Fruit fly (Drosophila melanogaster) whole organism, embryonic: Measurements from ENCODE around the gene CG32137.
A peak's percentile ranks its signal among the peaks of the same experiment; 100 is the strongest.

Source experiments
- CG10543 ChIP-seq: fragments of 200-800 bp; sonication (Bioruptor generic); optimal IDR thresholded peaks from 3 replicates; lab custom pipeline; 2017; ENCODE audit warnings: missing biosample characterization, mild to moderate bottlenecking, missing genetic modification characterization, moderate library complexity
- CG10654 ChIP-seq: fragments of 200-800 bp; sonication (Bioruptor generic); optimal IDR thresholded peaks from 2 replicates; lab custom pipeline; 2016; ENCODE audit warnings: missing biosample characterization, missing genetic modification characterization
- CG10959 ChIP-seq: fragments of 200-800 bp; sonication (Bioruptor generic); IDR thresholded peaks from 2 replicates; pipeline ENCODE4 v1.3.6; 2022; ENCODE audit warnings: missing biosample characterization, missing genetic modification characterization
- CG11695 ChIP-seq: fragments of 200-800 bp; sonication (Bioruptor generic); IDR thresholded peaks from 3 replicates; pipeline ENCODE4 v1.3.6; 2022; ENCODE audit warnings: missing biosample characterization, missing genetic modification characterization
- CG12659 ChIP-seq: fragments of 200-800 bp; sonication (Bioruptor generic); optimal IDR thresholded peaks from 3 replicates; lab custom pipeline; 2017; ENCODE audit warnings: mild to moderate bottlenecking, missing biosample characterization, missing genetic modification reagents, missing genetic modification characterization
- CG14050 ChIP-seq: fragments of 200-800 bp; sonication (Bioruptor generic); IDR thresholded peaks from 3 replicates; pipeline ENCODE4 v1.3.6; 2022; ENCODE audit warnings: missing biosample characterization, missing genetic modification characterization
- CG14710 ChIP-seq: fragments of 200-800 bp; sonication (Bioruptor generic); optimal IDR thresholded peaks from 3 replicates; lab custom pipeline; 2019; ENCODE audit warnings: missing biosample characterization, mild to moderate bottlenecking, missing genetic modification characterization, moderate library complexity
- CG15073 ChIP-seq: fragments of 200-800 bp; sonication (Bioruptor generic); optimal IDR thresholded peaks from 2 replicates; lab custom pipeline; 2016; ENCODE audit warnings: missing biosample characterization, missing genetic modification characterization
- CG16779 ChIP-seq: fragments of 200-800 bp; sonication (Bioruptor generic); IDR thresholded peaks from 2 replicates; pipeline ENCODE4 v1.3.6; 2022; ENCODE audit warnings: missing biosample characterization, missing genetic modification characterization
- CG17612 ChIP-seq: fragments of 200-800 bp; sonication (Bioruptor generic); IDR thresholded peaks from 2 replicates; pipeline ENCODE4 v1.3.6; 2022; ENCODE audit warnings: missing biosample characterization, missing genetic modification characterization
- CG2875 ChIP-seq: fragments of 200-800 bp; sonication (Bioruptor generic); optimal IDR thresholded peaks from 2 replicates; lab custom pipeline; 2017; ENCODE audit warnings: missing biosample characterization, mild to moderate bottlenecking, missing genetic modification characterization, missing genetic modification reagents
- CG30403 ChIP-seq: fragments of 200-800 bp; sonication (Bioruptor generic); optimal IDR thresholded peaks from 3 replicates; lab custom pipeline; 2016; ENCODE audit warnings: missing biosample characterization, missing genetic modification characterization
- CG3065 ChIP-seq: fragments of 200-800 bp; sonication (Bioruptor generic); optimal IDR thresholded peaks from 2 replicates; lab custom pipeline; 2016; ENCODE audit warnings: missing biosample characterization, missing genetic modification characterization
- CG32772 ChIP-seq: fragments of 200-800 bp; sonication (Bioruptor generic); IDR thresholded peaks from 2 replicates; pipeline ENCODE4 v1.3.6; 2022; ENCODE audit warnings: missing biosample characterization, missing genetic modification characterization
- CG4282 ChIP-seq: fragments of 200-800 bp; sonication (Bioruptor generic); optimal IDR thresholded peaks from 2 replicates; lab custom pipeline; 2016; ENCODE audit warnings: missing biosample characterization, missing genetic modification characterization
- CG43689 ChIP-seq: fragments of 200-800 bp; sonication (Bioruptor generic); IDR thresholded peaks from 2 replicates; pipeline ENCODE4 v1.3.6; 2022; ENCODE audit warnings: missing biosample characterization, missing genetic modification characterization
- CG4617 ChIP-seq: fragments of 200-800 bp; sonication (Bioruptor generic); optimal IDR thresholded peaks from 3 replicates; lab custom pipeline; 2016; ENCODE audit warnings: missing biosample characterization, missing genetic modification characterization, borderline replicate concordance
- CG4820 ChIP-seq: fragments of 200-800 bp; sonication (Bioruptor generic); optimal IDR thresholded peaks from 3 replicates; lab custom pipeline; 2016; ENCODE audit warnings: missing biosample characterization, missing genetic modification characterization
- CG5245 ChIP-seq: fragments of 200-800 bp; sonication (Bioruptor generic); optimal IDR thresholded peaks from 3 replicates; lab custom pipeline; 2016; ENCODE audit warnings: missing biosample characterization, missing genetic modification characterization
- CG9437 ChIP-seq: fragments of 200-800 bp; sonication (Bioruptor generic); optimal IDR thresholded peaks from 2 replicates; lab custom pipeline; 2018; ENCODE audit warnings: missing biosample characterization, mild to moderate bottlenecking, missing genetic modification characterization
- CrebB ChIP-seq: fragments of 200-800 bp; sonication (Bioruptor generic); optimal IDR thresholded peaks from 3 replicates; lab custom pipeline; 2018; ENCODE audit warnings: missing biosample characterization, mild to moderate bottlenecking, missing genetic modification characterization
- Dip3 ChIP-seq: fragments of 200-800 bp; sonication (Bioruptor generic); optimal IDR thresholded peaks from 3 replicates; lab custom pipeline; 2016; ENCODE audit warnings: missing biosample characterization, missing genetic modification characterization
- Gug ChIP-seq: fragments of 200-800 bp; sonication (Bioruptor generic); IDR thresholded peaks from 4 replicates; pipeline ENCODE4 v1.3.6; 2022; ENCODE audit warnings: missing biosample characterization, missing genetic modification characterization
- HLHmδ ChIP-seq: fragments of 200-800 bp; sonication (Bioruptor generic); optimal IDR thresholded peaks from 2 replicates; lab custom pipeline; 2018; ENCODE audit warnings: missing biosample characterization, mild to moderate bottlenecking, missing genetic modification characterization, moderate library complexity
- Hsf ChIP-seq: fragments of 200-800 bp; sonication (Bioruptor generic); optimal IDR thresholded peaks from 3 replicates; lab custom pipeline; 2016; ENCODE audit warnings: missing biosample characterization, missing genetic modification characterization
- Myb ChIP-seq: fragments of 200-800 bp; sonication (Bioruptor generic); optimal IDR thresholded peaks from 2 replicates; lab custom pipeline; 2016; ENCODE audit warnings: missing biosample characterization, missing genetic modification characterization
- Neu2 ChIP-seq: fragments of 200-800 bp; sonication (Bioruptor generic); optimal IDR thresholded peaks from 3 replicates; lab custom pipeline; 2016; ENCODE audit warnings: missing biosample characterization, missing genetic modification characterization, borderline replicate concordance
- Sry-δ ChIP-seq: fragments of 200-800 bp; sonication (Bioruptor generic); optimal IDR thresholded peaks from 2 replicates; lab custom pipeline; 2016; ENCODE audit warnings: missing biosample characterization, missing genetic modification characterization
- Vsx1 ChIP-seq: fragments of 200-800 bp; sonication (Bioruptor generic); optimal IDR thresholded peaks from 2 replicates; lab custom pipeline; 2017; ENCODE audit warnings: missing biosample characterization, mild to moderate bottlenecking, missing genetic modification characterization, missing genetic modification reagents
- ac ChIP-seq: fragments of 200-800 bp; sonication (Bioruptor generic); optimal IDR thresholded peaks from 3 replicates; lab custom pipeline; 2017; ENCODE audit warnings: missing biosample characterization, mild to moderate bottlenecking, missing genetic modification characterization
- cas ChIP-seq: fragments of 200-800 bp; sonication (Bioruptor generic); IDR thresholded peaks from 2 replicates; pipeline ENCODE4 v1.3.6; 2022; ENCODE audit warnings: missing biosample characterization, missing genetic modification characterization
- cato ChIP-seq: fragments of 200-800 bp; sonication (Bioruptor generic); optimal IDR thresholded peaks from 2 replicates; lab custom pipeline; 2016; ENCODE audit warnings: missing biosample characterization, missing genetic modification characterization, borderline replicate concordance
- dmrt99B ChIP-seq: fragments of 200-800 bp; sonication (Bioruptor generic); optimal IDR thresholded peaks from 2 replicates; lab custom pipeline; 2018; ENCODE audit warnings: missing biosample characterization, mild to moderate bottlenecking, missing genetic modification characterization, moderate library complexity
- eyg ChIP-seq: fragments of 200-800 bp; sonication (Bioruptor generic); optimal IDR thresholded peaks from 3 replicates; lab custom pipeline; 2016; ENCODE audit warnings: missing biosample characterization, missing genetic modification characterization
- fd64A ChIP-seq: fragments of 200-800 bp; sonication (Bioruptor generic); optimal IDR thresholded peaks from 3 replicates; lab custom pipeline; 2018; ENCODE audit warnings: missing biosample characterization, mild to moderate bottlenecking, missing genetic modification characterization
- fru ChIP-seq: fragments of >200 bp; optimal IDR thresholded peaks from 2 replicates; lab custom pipeline; 2017
- ftz-f1 ChIP-seq: fragments of 200-800 bp; sonication (Bioruptor generic); optimal IDR thresholded peaks from 2 replicates; lab custom pipeline; 2016; ENCODE audit warnings: missing biosample characterization, missing genetic modification characterization
- grn ChIP-seq: fragments of 200-800 bp; sonication (Bioruptor generic); optimal IDR thresholded peaks from 3 replicates; lab custom pipeline; 2017; ENCODE audit warnings: missing biosample characterization, missing genetic modification characterization
- gsb-n ChIP-seq: fragments of 200-800 bp; sonication (Bioruptor generic); optimal IDR thresholded peaks from 3 replicates; lab custom pipeline; 2018; ENCODE audit warnings: missing biosample characterization, mild to moderate bottlenecking, missing genetic modification characterization
- hkb ChIP-seq, 2 experiments: fragments of 200-800 bp in 1 of 2; fragments of >200 bp in 1 of 2; sonication (Bioruptor generic) in 1 of 2; IDR thresholded peaks in 1 of 2; optimal IDR thresholded peaks in 1 of 2; 2 replicates each; pipeline versions ENCODE4 v1.3.6 to Lab custom; 2017 to 2022; ENCODE audit warnings: missing biosample characterization in 1 of 2, missing genetic modification characterization in 1 of 2
- jigr1 ChIP-seq: fragments of 200-800 bp; sonication (Bioruptor generic); IDR thresholded peaks from 3 replicates; pipeline ENCODE4 v1.3.6; 2022; ENCODE audit warnings: missing biosample characterization, missing genetic modification characterization
- luna ChIP-seq: fragments of 200-800 bp; sonication (Bioruptor generic); optimal IDR thresholded peaks from 2 replicates; lab custom pipeline; 2016; ENCODE audit warnings: missing biosample characterization, missing genetic modification characterization
- peb ChIP-seq: fragments of 200-800 bp; sonication (Bioruptor generic); IDR thresholded peaks from 2 replicates; pipeline ENCODE4 v1.3.6; 2022; ENCODE audit warnings: missing biosample characterization, missing genetic modification characterization
- pfk ChIP-seq: fragments of 200-800 bp; sonication (Bioruptor generic); optimal IDR thresholded peaks from 2 replicates; lab custom pipeline; 2018; ENCODE audit warnings: missing biosample characterization, mild to moderate bottlenecking, missing genetic modification characterization, moderate library complexity
- pho ChIP-seq: fragments of 200-800 bp; sonication (Bioruptor generic); optimal IDR thresholded peaks from 2 replicates; lab custom pipeline; 2016; ENCODE audit warnings: missing biosample characterization, missing genetic modification characterization
- pzg ChIP-seq: fragments of 200-800 bp; sonication (Bioruptor generic); optimal IDR thresholded peaks from 3 replicates; lab custom pipeline; 2018; ENCODE audit warnings: missing biosample characterization, mild to moderate bottlenecking, missing genetic modification characterization, moderate library complexity
- ranshi ChIP-seq: fragments of 200-800 bp; sonication (Bioruptor generic); IDR thresholded peaks from 2 replicates; pipeline ENCODE4 v1.3.6; 2022; ENCODE audit warnings: missing biosample characterization, missing genetic modification characterization
- scrt ChIP-seq: fragments of 200-800 bp; sonication (Bioruptor generic); optimal IDR thresholded peaks from 2 replicates; lab custom pipeline; 2018; ENCODE audit warnings: missing biosample characterization, mild to moderate bottlenecking, missing genetic modification characterization, moderate library complexity
- toy ChIP-seq: fragments of 200-800 bp; sonication (Bioruptor generic); IDR thresholded peaks from 2 replicates; pipeline ENCODE4 v1.3.6; 2022; ENCODE audit warnings: missing biosample characterization, missing genetic modification characterization
- tx ChIP-seq: fragments of 200-800 bp; sonication (Bioruptor generic); optimal IDR thresholded peaks from 2 replicates; lab custom pipeline; 2016; ENCODE audit warnings: missing biosample characterization, missing genetic modification characterization
- zen ChIP-seq: fragments of 200-800 bp; sonication (Bioruptor generic); optimal IDR thresholded peaks from 3 replicates; lab custom pipeline; 2018; ENCODE audit warnings: missing biosample characterization, mild to moderate bottlenecking, missing genetic modification characterization, moderate library complexity

Gene CG32137

dm6 chr3L:14004963-14005458 lies 66.0 kb downstream of the CG32137 start (continued):
- TF ChIP-seq luna (GFP tag; lab: Kevin White, UChicago) = peak; percentile 50
- TF ChIP-seq Neu2 (GFP tag; lab: Kevin White, UChicago) = peak; percentile 58
- peak; percentile 96 for TF ChIP-seq Hsf
- TF ChIP-seq CG10543 (GFP tag; lab: Kevin White, UChicago) = peak; percentile 93
- TF ChIP-seq CG15073 = peak; percentile 75
- TF ChIP-seq CG14050 (GFP tag; lab: Robert Waterston, UW) = peak; percentile 96
- peak; percentile 85 for TF ChIP-seq CG17612 (GFP tag; lab: Robert Waterston, UW)
- no peak for TF ChIP-seq pfk (GFP tag; lab: Kevin White, UChicago)
- no peak for TF ChIP-seq gsb-n
- TF ChIP-seq CrebB = peak; percentile 87
- TF ChIP-seq fd64A (GFP tag; lab: Kevin White, UChicago) = peak; percentile 91
- peak; percentile 91 for TF ChIP-seq ftz-f1 (GFP tag; lab: Kevin White, UChicago)
- peak; percentile 7 for TF ChIP-seq pzg (GFP tag; lab: Kevin White, UChicago)
- TF ChIP-seq CG4820 (GFP tag; lab: Kevin White, UChicago) = peak; percentile 94
- no peak for TF ChIP-seq HLHmδ
- peak; percentile 92 for TF ChIP-seq CG43689 (GFP tag; lab: Robert Waterston, UW)
- TF ChIP-seq hkb (optimal IDR thresholded peaks at IDR 0.05; lab: Kevin White, UChicago) = no peak
- peak; percentile 97 for TF ChIP-seq hkb (GFP tag; IDR thresholded peaks at IDR 0.05; lab: Robert Waterston, UW)
- peak; percentile 91 for TF ChIP-seq Dip3 (GFP tag; lab: Kevin White, UChicago)
- TF ChIP-seq grn (GFP tag; lab: Kevin White, UChicago) = no peak
- TF ChIP-seq cas (GFP tag; lab: Robert Waterston, UW) = peak; percentile 83
- peak; percentile 94 for TF ChIP-seq tx
- peak; percentile 92 for TF ChIP-seq CG5245 (GFP tag; lab: Kevin White, UChicago)
- peak; percentile 94 for TF ChIP-seq CG4282 (GFP tag; lab: Kevin White, UChicago)
- TF ChIP-seq ranshi = peak; percentile 96
- TF ChIP-seq CG30403 (GFP tag; lab: Kevin White, UChicago) = peak; percentile 97
- TF ChIP-seq CG4617 (GFP tag; lab: Kevin White, UChicago) = no peak
- no peak for TF ChIP-seq toy (GFP tag; lab: Robert Waterston, UW)
- TF ChIP-seq zen (tag; lab: Kevin White, UChicago) = peak; percentile 87
- TF ChIP-seq CG10654 (GFP tag; lab: Kevin White, UChicago) = peak; percentile 94
- TF ChIP-seq pho (GFP tag; lab: Kevin White, UChicago) = peak; percentile 94
- peak; percentile 93 for TF ChIP-seq eyg (GFP tag; lab: Kevin White, UChicago)
- peak; percentile 95 for TF ChIP-seq CG32772
- peak; percentile 77; the same call in 2 of the 3 replicates for TF ChIP-seq jigr1 (GFP tag; lab: Robert Waterston, UW)
- peak; percentile 96 for TF ChIP-seq CG12659
- TF ChIP-seq Gug = peak; percentile 79
- peak; percentile 98 for TF ChIP-seq dmrt99B
- TF ChIP-seq CG16779 (GFP tag; lab: Robert Waterston, UW) = peak; percentile 88
- TF ChIP-seq peb (GFP tag; lab: Robert Waterston, UW) = peak; percentile 86
- peak; percentile 86 for TF ChIP-seq Myb
- peak; percentile 77 for TF ChIP-seq CG11695 (GFP tag; lab: Robert Waterston, UW)
- peak; percentile 91 for TF ChIP-seq cato (GFP tag; lab: Kevin White, UChicago)
- peak; percentile 75 for TF ChIP-seq CG3065
- peak; percentile 89 for TF ChIP-seq Vsx1 (GFP tag; lab: Kevin White, UChicago)
- TF ChIP-seq CG14710 = peak; percentile 85
- peak; percentile 86 for TF ChIP-seq scrt (GFP tag; lab: Kevin White, UChicago)
- peak; percentile 93 for TF ChIP-seq CG2875 (GFP tag; lab: Kevin White, UChicago)
- TF ChIP-seq ac (GFP tag; lab: Kevin White, UChicago) = peak; percentile 43
- TF ChIP-seq Sry-δ (GFP tag; lab: Kevin White, UChicago) = peak; percentile 73
- peak; percentile 89 for TF ChIP-seq CG9437 (GFP tag; lab: Kevin White, UChicago)
- no peak for TF ChIP-seq fru
- peak; percentile 85 for TF ChIP-seq CG10959
